Worm (Caenorhabditis elegans): Measurements from ENCODE around the gene F42G4.6.

ce11 chrII:13056580-13056979 lies 22.6 kb upstream of the F42G4.6 start, which contains the start of gene zyx-1:
- TF ChIP-seq med-1 (GFP tag; optimal IDR thresholded peaks at IDR 0.05; ENCODE audit: insufficient read depth) = no peak
- no peak for TF ChIP-seq flt-1 (GFP tag; IDR thresholded peaks at IDR 0.05)
- TF ChIP-seq klf-2 (GFP tag; conservative IDR thresholded peaks at IDR 0.05) = no peak
- no peak for TF ChIP-seq ztf-23 (GFP tag; IDR thresholded peaks at IDR 0.05)
- no peak for TF ChIP-seq cog-1 (tag; optimal IDR thresholded peaks at IDR 0.05)
- TF ChIP-seq tab-1 (GFP tag; IDR thresholded peaks at IDR 0.05) = no peak
- TF ChIP-seq ztf-29 (GFP tag; IDR thresholded peaks at IDR 0.05) = no peak
- no peak for TF ChIP-seq ref-1 (GFP tag; conservative IDR thresholded peaks at IDR 0.05)
- TF ChIP-seq T22C8.4 (GFP tag; IDR thresholded peaks at IDR 0.05) = no peak

Measured in whole organism, midembryonic.